Worm (Caenorhabditis elegans) whole organism, young adult: Measurements from ENCODE around the gene F28H7.7.

Experiments
- ama-1 ChIP-seq, 3 experiments: fragments of 150-350 bp in 1 of 3; sonication (generic microtip) in 2 of 3; optimal IDR thresholded peaks; 2 replicates each; lab custom pipeline; 2014 to 2018; ENCODE audit warnings: missing biosample characterization in 2 of 3, missing genetic modification characterization in 2 of 3, missing genetic modification reagents in 2 of 3
- dpl-1 ChIP-seq: fragments of 150-350 bp; optimal IDR thresholded peaks from 2 replicates; lab custom pipeline; 2014; ENCODE audit warnings: missing biosample characterization, missing genetic modification reagents, missing genetic modification characterization
- egl-44 ChIP-seq: fragments of 200-800 bp; sonication (Bioruptor generic); IDR thresholded peaks from 2 replicates; pipeline ENCODE4 v1.3.6; 2022; ENCODE audit warnings: missing genetic modification reagents, missing genetic modification characterization, missing compliant biosample characterization
- ekl-4 ChIP-seq: fragments of 200-800 bp; sonication (Bioruptor generic); IDR thresholded peaks from 2 replicates; pipeline ENCODE4 v1.3.6; 2022; ENCODE audit warnings: missing genetic modification reagents, missing genetic modification characterization, missing compliant biosample characterization
- lin-26 ChIP-seq: fragments of 200-800 bp; sonication (Bioruptor generic); IDR thresholded peaks from 2 replicates; pipeline ENCODE4 v1.3.6; 2022; ENCODE audit warnings: missing genetic modification reagents, missing genetic modification characterization, missing compliant biosample characterization
- repo-1 ChIP-seq: sonication (generic microtip); optimal IDR thresholded peaks from 2 replicates; lab custom pipeline; 2017; ENCODE audit warnings: mild to moderate bottlenecking, missing genetic modification characterization, missing compliant biosample characterization
- ztf-3 ChIP-seq: fragments of 200-800 bp; sonication (Bioruptor generic); optimal IDR thresholded peaks from 2 replicates; lab custom pipeline; 2018; ENCODE audit warnings: mild to moderate bottlenecking, missing genetic modification characterization, missing compliant biosample characterization

DNA sequence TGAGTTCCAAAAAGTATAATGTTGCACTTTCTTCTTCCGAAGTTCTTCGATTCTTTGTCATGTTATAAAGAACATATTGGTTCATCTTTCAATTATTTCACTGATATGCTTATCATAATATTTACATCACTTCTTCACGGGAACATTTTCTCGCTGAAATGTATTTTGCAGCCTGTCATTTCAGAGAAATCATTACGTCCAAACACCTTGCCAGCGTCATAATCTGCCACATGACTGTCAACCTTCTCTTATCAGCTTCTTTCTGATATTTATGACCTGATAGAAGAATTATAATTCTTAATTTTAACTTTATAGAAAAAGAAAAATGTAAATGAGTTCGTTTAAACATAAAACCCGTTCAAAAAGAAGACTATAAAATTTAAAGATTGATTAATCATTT is 48.1 kb upstream of the F28H7.7 start:
- no peak for TF ChIP-seq ama-1 (optimal IDR thresholded peaks at IDR 0.05; lab: Kevin White, UChicago)
- no peak for TF ChIP-seq ama-1 (GFP tag; optimal IDR thresholded peaks at IDR 0.05; lab: Kevin White, UChicago)
- TF ChIP-seq repo-1 (tag; lab: Kevin White, UChicago): no peak
- TF ChIP-seq egl-44: no peak
- no peak for TF ChIP-seq dpl-1
- no peak for TF ChIP-seq ztf-3
- TF ChIP-seq ekl-4: no peak
- TF ChIP-seq lin-26 (GFP tag; lab: Robert Waterston, UW): no peak
